Worm (Caenorhabditis elegans) whole organism, L3 larva: ENCODE measurements around the gene C05B5.16.

Experiments used
- aly-2 ChIP-seq: fragments of 150-350 bp; optimal IDR thresholded peaks from 2 replicates; lab custom pipeline; 2014; ENCODE audit warnings: missing biosample characterization, missing genetic modification characterization
- ceh-16 ChIP-seq: sonication (generic microtip); optimal IDR thresholded peaks from 2 replicates; lab custom pipeline; 2017; ENCODE audit warnings: missing biosample characterization, missing genetic modification characterization
- ceh-82 ChIP-seq: fragments of 150-350 bp; optimal IDR thresholded peaks from 2 replicates; lab custom pipeline; 2014; ENCODE audit warnings: missing biosample characterization, missing genetic modification characterization
- daf-12 ChIP-seq: fragments of 150-350 bp; optimal IDR thresholded peaks from 2 replicates; lab custom pipeline; 2014; ENCODE audit warnings: missing biosample characterization, missing genetic modification reagents, missing genetic modification characterization
- egl-27 ChIP-seq: sonication (generic microtip); optimal IDR thresholded peaks from 4 replicates; lab custom pipeline; 2017; ENCODE audit warnings: missing biosample characterization, missing genetic modification reagents, missing genetic modification characterization
- elt-3 ChIP-seq, 3 experiments: fragments of 150-350 bp in 1 of 3; sonication (generic microtip) in 2 of 3; optimal IDR thresholded peaks; 2 replicates in 2 of 3; 4 replicates in 1 of 3; lab custom pipeline; 2014 to 2017; ENCODE audit warnings: missing biosample characterization in 3 of 3, missing genetic modification characterization in 3 of 3
- jun-1 ChIP-seq: fragments of 150-350 bp; optimal IDR thresholded peaks from 2 replicates; lab custom pipeline; 2014; ENCODE audit warnings: missing biosample characterization, missing genetic modification reagents, missing genetic modification characterization
- lin-15B ChIP-seq: fragments of 150-350 bp; optimal IDR thresholded peaks from 2 replicates; lab custom pipeline; 2014; ENCODE audit warnings: missing biosample characterization, missing genetic modification characterization
- lin-39 ChIP-seq: fragments of 150-350 bp; optimal IDR thresholded peaks from 2 replicates; lab custom pipeline; 2018; ENCODE audit warnings: missing biosample characterization, missing genetic modification reagents, missing genetic modification characterization
- nhr-237 ChIP-seq: fragments of 150-350 bp; optimal IDR thresholded peaks from 2 replicates; lab custom pipeline; 2014; ENCODE audit warnings: missing biosample characterization, missing genetic modification characterization
- nhr-77 ChIP-seq: fragments of 150-350 bp; optimal IDR thresholded peaks from 2 replicates; lab custom pipeline; 2014; ENCODE audit warnings: missing biosample characterization, missing genetic modification characterization
- snpc-4 ChIP-seq: fragments of 150-350 bp; optimal IDR thresholded peaks from 2 replicates; lab custom pipeline; 2014; ENCODE audit warnings: missing biosample characterization, missing genetic modification characterization
- unc-39 ChIP-seq: sonication (generic microtip); optimal IDR thresholded peaks from 4 replicates; lab custom pipeline; 2017; ENCODE audit warnings: missing biosample characterization, missing genetic modification characterization

DNA sequence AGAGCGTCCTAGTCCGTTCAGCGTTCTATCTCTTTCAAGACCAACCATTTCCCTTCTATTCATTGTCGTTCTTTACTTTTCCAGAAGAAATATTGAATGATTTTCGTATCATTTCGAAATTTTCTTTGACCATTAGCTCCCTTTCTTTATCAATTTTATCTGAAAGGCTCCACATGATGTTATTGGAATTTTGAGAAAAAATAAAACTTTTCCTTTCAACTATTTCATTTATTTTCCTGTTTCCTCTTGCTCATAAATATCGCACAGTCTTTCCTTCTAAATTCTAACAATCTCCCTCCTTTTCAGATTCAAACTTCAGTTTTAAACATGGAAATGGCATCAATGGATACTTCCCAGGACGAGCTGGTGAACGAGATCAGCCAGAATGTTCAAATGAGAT is 45.3 kb downstream of the C05B5.16 start, which contains the start of gene T16G12.4:
- TF ChIP-seq lin-39, result no peak
- TF ChIP-seq lin-15B, result no peak
- TF ChIP-seq nhr-77 (tag; lab: Kevin White, UChicago), result no peak
- no peak for TF ChIP-seq snpc-4 (tag; lab: Kevin White, UChicago)
- TF ChIP-seq nhr-237 (tag; lab: Kevin White, UChicago), result no peak
- TF ChIP-seq unc-39 (tag; lab: Kevin White, UChicago), result no peak
- no peak for TF ChIP-seq aly-2 (tag; lab: Kevin White, UChicago)
- TF ChIP-seq daf-12 (tag; lab: Kevin White, UChicago), result no peak
- no peak for TF ChIP-seq ceh-82 (tag; lab: Kevin White, UChicago)
- no peak for TF ChIP-seq jun-1 (tag; lab: Kevin White, UChicago)
- TF ChIP-seq egl-27, result no peak
- no peak for TF ChIP-seq ceh-16
- no peak for TF ChIP-seq elt-3 (tag; optimal IDR thresholded peaks at IDR 0.05; lab: Kevin White, UChicago)
